Worm (Caenorhabditis elegans) whole organism, dauer: ENCODE results near the gene T27A10.2.

Experiments
- unc-62 ChIP-seq: sonication (generic microtip); optimal IDR thresholded peaks from 2 replicates; lab custom pipeline; 2017; ENCODE audit warnings: missing biosample characterization, missing genetic modification reagents, missing genetic modification characterization

The T27A10.2 gene

DNA sequence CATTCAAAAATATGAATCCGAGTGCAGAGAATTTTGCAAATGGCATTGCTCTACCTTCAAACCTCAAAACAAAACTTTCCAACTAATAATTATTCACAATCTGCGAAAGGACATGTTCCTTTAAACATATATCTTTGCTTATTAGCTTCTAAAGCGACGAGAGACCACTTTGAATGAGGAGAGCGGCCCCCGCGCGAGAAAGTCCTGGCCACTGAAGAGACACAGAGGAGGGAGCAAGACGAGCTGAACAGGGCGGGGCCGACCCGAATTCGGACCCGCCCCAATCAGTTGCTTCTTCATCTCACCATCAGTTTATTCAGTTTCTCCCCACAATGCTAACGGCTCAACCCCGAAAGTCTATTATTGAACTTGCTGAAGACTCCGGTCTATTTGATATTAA is at the start of gene T27A10.2:
TSS of gene T27A10.2 (plus strand) at position 333 of the 400 bp plus-strand sequence.
- TF ChIP-seq unc-62, result no peak

- TF ChIP-seq unc-62, result no peak
These were observed 49.2 kb upstream of the T27A10.2 start for ce11 chrX:3536302-3537251.

DNA sequence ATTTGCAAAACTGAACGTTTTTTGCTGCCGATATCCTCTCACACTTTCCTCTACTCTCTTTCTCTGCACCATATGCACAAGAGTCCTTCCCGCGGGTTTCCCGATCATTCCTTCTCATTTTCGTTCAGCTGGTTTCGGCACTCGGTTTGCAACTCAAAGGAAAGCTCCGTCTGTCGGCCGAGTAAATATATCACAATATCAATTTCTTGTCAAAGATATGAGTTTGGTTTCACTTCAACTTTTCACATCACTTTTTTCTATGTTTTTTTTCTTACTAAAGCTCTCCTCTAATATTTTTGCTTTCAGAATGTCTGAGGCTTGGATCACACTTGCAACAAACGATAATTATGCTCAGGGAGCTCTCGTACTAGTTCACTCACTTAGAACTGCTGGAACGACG is 48.4 kb upstream of the T27A10.2 start, which contains the start of gene gyg-1:
TSS of gene gyg-1 (plus strand) at position 301 of the 400 bp plus-strand sequence.
- no peak for TF ChIP-seq unc-62

- no peak for TF ChIP-seq unc-62
These were observed 47.7 kb upstream of the T27A10.2 start for ce11 chrX:3538067-3538466.

- no peak for TF ChIP-seq unc-62
These were observed 44.9 kb upstream of the T27A10.2 start for ce11 chrX:3540861-3541260.

ce11 chrX:3542242-3542641 is 43.5 kb upstream of the T27A10.2 start, which contains the start of gene rgs-7:
Gene rgs-7 (plus strand): TSS chrX:3542542.
- TF ChIP-seq unc-62, result no peak

- TF ChIP-seq unc-62, result no peak
These were observed 38.7 kb upstream of the T27A10.2 start for ce11 chrX:3547097-3547496.

DNA sequence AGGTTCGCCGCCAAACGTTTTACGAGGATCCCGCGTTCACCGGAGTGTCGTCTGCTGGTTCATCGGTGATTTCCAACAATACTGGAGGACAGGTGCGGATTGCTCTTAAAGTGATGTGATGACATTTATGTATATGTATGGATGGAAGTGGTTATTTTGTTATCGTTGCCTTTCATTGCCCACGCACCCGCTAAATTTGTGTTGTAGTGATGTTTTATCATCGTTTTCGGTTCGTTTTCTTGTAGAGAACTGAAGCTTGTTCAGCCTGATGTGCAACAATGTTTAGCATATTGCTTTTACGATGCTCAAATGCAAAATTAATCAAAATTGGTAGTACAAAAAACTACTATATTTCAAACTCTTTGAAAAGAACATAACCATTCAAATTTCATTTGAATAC is 37.9 kb upstream of the T27A10.2 start:
- no peak for TF ChIP-seq unc-62

DNA sequence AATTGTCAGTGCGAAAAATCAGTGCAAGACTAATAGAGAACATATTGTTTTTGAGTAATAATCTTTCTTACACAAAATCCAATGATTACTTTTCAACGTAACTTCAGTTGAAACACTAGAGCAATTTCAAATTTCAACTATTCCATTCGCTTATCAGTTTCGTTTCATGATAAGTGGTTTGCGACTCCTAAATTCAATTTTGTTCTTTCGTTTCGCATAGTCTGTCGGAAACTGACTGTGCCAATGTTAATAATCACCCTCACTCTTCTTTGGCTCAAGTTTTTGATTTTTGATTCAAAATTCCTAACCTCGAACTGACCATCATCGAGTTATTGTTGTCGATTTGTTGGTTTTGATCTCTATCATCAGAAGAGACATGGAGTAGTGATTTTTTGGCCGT is 37.0 kb upstream of the T27A10.2 start:
- TF ChIP-seq unc-62, result no peak

DNA sequence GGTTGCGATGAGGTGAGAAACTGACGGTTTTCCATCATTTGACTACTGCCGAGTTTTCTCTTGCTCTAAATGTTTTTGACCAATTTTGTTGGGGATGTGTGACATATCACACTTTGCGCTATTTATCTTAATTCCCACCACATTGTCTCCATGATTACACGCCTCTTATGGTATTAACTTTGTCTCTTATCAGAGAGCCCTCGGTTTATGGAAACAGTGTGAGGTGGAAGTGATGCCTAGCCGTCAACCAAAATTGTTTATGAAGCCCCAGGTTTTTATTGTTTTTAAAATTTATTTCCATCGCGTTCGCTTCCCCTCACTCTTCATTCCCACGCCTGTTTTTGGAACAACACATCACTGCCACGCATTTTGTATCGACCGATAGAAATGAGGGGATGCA is 34.6 kb upstream of the T27A10.2 start:
- no peak for TF ChIP-seq unc-62

- TF ChIP-seq unc-62, result no peak
These were observed 32.8 kb upstream of the T27A10.2 start for ce11 chrX:3552948-3553347.

DNA sequence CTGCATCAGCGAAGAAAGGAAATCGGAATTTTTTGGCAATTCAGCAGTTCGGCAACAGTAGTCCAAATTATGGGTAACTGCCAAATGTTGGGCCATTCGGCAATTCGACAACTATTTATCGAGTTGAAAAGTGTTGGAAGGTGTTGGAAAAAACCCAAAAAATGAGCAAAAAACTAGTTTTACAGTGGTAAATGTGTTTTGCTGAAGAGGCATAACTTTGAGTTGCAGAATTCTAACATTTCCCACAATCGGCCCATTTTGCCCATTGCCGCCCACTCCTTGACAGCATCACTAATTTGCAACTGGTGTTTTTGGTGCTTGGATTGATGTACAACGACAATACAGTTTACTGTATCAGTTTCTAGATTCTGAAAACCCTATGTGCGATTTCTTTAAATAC is 32.1 kb upstream of the T27A10.2 start:
- no peak for TF ChIP-seq unc-62

DNA sequence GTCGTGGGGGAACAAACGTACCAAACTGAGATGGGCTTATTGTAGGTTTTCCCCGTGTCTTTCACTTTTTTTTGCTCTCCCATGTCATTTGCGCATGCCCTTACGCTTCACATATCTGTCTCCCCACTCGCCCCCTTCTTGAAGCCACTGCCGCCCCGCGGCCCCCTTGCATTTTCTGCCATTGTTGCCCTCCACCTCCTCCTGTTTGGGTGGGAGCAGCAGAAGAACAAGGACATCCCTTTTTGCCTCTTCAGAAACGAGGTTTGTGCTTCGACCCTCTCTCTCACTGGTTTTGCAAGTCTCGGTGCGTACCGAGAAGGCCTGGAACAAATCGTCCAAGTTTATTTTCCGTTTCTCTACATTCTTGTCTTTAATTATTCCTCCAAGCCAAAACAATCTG is 31.6 kb upstream of the T27A10.2 start:
- no peak for TF ChIP-seq unc-62

- TF ChIP-seq unc-62, result no peak
These were observed 29.8 kb upstream of the T27A10.2 start for ce11 chrX:3555930-3556329.

ce11 chrX:3563903-3564302 is 21.9 kb upstream of the T27A10.2 start, which contains the start of gene vit-4:
Gene vit-4 (minus strand): TSS chrX:3563965.
- TF ChIP-seq unc-62, result no peak

ce11 chrX:3566856-3567255 is 18.9 kb upstream of the T27A10.2 start:
- no peak for TF ChIP-seq unc-62

DNA sequence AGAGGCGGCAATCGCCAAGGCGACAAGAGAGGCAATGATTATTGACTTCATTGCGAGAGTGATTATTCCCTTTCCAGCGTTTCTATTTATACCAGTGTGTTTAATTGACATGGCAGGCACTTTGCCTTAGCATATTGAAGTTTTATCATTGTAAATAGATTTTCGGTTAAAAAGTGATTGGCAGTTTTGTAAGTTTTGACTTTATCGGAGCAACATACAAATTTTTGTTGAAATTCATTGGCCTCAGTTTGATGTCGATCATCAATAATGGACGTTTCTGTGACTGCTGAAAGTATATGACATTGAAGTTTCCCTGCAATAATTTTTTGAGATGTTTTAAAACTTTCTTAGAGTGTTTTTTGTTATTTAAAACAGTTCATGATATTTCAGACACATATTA is 13.3 kb upstream of the T27A10.2 start, which contains the start of gene vit-3:
TSS of gene vit-3 (minus strand) at position 60 of the 400 bp plus-strand sequence.
- TF ChIP-seq unc-62, result no peak

ce11 chrX:3573482-3573881 is 12.3 kb upstream of the T27A10.2 start, which contains the start of gene T27A10.5:
Gene T27A10.5 (minus strand): TSS chrX:3573582.
- no peak for TF ChIP-seq unc-62
